Worm (Caenorhabditis elegans) whole organism, midembryonic: ENCODE measurements around the gene F53A2.9.

Experiments used
- T22C8.4 ChIP-seq: fragments of 200-800 bp; sonication (Bioruptor generic); IDR thresholded peaks from 2 replicates; pipeline ENCODE4 v1.3.6; 2022; ENCODE audit warnings: missing genetic modification characterization, missing compliant biosample characterization
- cog-1 ChIP-seq: sonication (generic microtip); optimal IDR thresholded peaks from 2 replicates; lab custom pipeline; 2016; ENCODE audit warnings: missing genetic modification characterization, missing compliant biosample characterization
- flt-1 ChIP-seq: fragments of 200-800 bp; sonication (Bioruptor generic); IDR thresholded peaks from 2 replicates; pipeline ENCODE4 v1.3.6; 2022; ENCODE audit warnings: missing genetic modification characterization, missing compliant biosample characterization
- klf-2 ChIP-seq: fragments of 200-800 bp; sonication (Bioruptor generic); conservative IDR thresholded peaks from 2 replicates; pipeline ENCODE4 v1.3.6; 2022; ENCODE audit warnings: missing genetic modification reagents, missing genetic modification characterization, missing compliant biosample characterization
- med-1 ChIP-seq: sonication (generic microtip); optimal IDR thresholded peaks from 2 replicates; lab custom pipeline; 2017; ENCODE audit warnings: missing genetic modification characterization, mild to moderate bottlenecking, missing compliant biosample characterization, antibody characterized with exemption, missing genetic modification reagents; ENCODE audit not compliant: insufficient read depth
- ref-1 ChIP-seq: fragments of 200-800 bp; sonication (Bioruptor generic); conservative IDR thresholded peaks from 2 replicates; pipeline ENCODE4 v1.3.6; 2022; ENCODE audit warnings: missing genetic modification reagents, missing genetic modification characterization, missing compliant biosample characterization
- tab-1 ChIP-seq: fragments of 200-800 bp; sonication (Bioruptor generic); IDR thresholded peaks from 2 replicates; pipeline ENCODE4 v1.3.6; 2022; ENCODE audit warnings: missing genetic modification characterization, missing compliant biosample characterization
- ztf-23 ChIP-seq: fragments of 200-800 bp; sonication (Bioruptor generic); IDR thresholded peaks from 2 replicates; pipeline ENCODE4 v1.3.6; 2022; ENCODE audit warnings: missing genetic modification reagents, missing genetic modification characterization, missing compliant biosample characterization
- ztf-29 ChIP-seq: fragments of 200-800 bp; sonication (Bioruptor generic); IDR thresholded peaks from 2 replicates; pipeline ENCODE4 v1.3.6; 2022; ENCODE audit warnings: missing genetic modification reagents, missing genetic modification characterization, missing compliant biosample characterization

F53A2.9 gene

ce11 chrIII:13390789-13391188 lies 31.6 kb upstream of the F53A2.9 start:
- no peak for TF ChIP-seq tab-1 (GFP tag; lab: Robert Waterston, UW)
- no peak for TF ChIP-seq cog-1 (tag; lab: Kevin White, UChicago)
- no peak for TF ChIP-seq T22C8.4 (GFP tag; lab: Robert Waterston, UW)
- TF ChIP-seq flt-1 (GFP tag; lab: Robert Waterston, UW) = no peak
- no peak for TF ChIP-seq klf-2 (GFP tag; lab: Robert Waterston, UW)
- TF ChIP-seq med-1 (GFP tag; lab: Kevin White, UChicago) = no peak
- TF ChIP-seq ref-1 (GFP tag; lab: Robert Waterston, UW) = no peak
- TF ChIP-seq ztf-23 (GFP tag; lab: Robert Waterston, UW) = no peak
- TF ChIP-seq ztf-29 = no peak

ce11 chrIII:13389078-13389477 lies 29.9 kb upstream of the F53A2.9 start, which contains the start of gene T03F6.3:
TSS of gene T03F6.3 (plus strand) at chrIII:13389395.
- TF ChIP-seq cog-1 (tag; lab: Kevin White, UChicago) = no peak
- TF ChIP-seq ztf-23 (GFP tag; lab: Robert Waterston, UW) = no peak
- no peak for TF ChIP-seq med-1 (GFP tag; lab: Kevin White, UChicago)
- no peak for TF ChIP-seq ref-1 (GFP tag; lab: Robert Waterston, UW)
- no peak for TF ChIP-seq ztf-29
- TF ChIP-seq klf-2 (GFP tag; lab: Robert Waterston, UW) = no peak
- no peak for TF ChIP-seq flt-1 (GFP tag; lab: Robert Waterston, UW)
- TF ChIP-seq tab-1 (GFP tag; lab: Robert Waterston, UW) = no peak
- no peak for TF ChIP-seq T22C8.4 (GFP tag; lab: Robert Waterston, UW)

ce11 chrIII:13388621-13389020 lies 29.5 kb upstream of the F53A2.9 start:
- TF ChIP-seq T22C8.4 (GFP tag; lab: Robert Waterston, UW) (no peak), klf-2 (GFP tag; lab: Robert Waterston, UW) (no peak), tab-1 (GFP tag; lab: Robert Waterston, UW) (no peak), cog-1 (tag; lab: Kevin White, UChicago) (no peak), med-1 (GFP tag; lab: Kevin White, UChicago) (no peak), ztf-29 (no peak), ztf-23 (GFP tag; lab: Robert Waterston, UW) (no peak), flt-1 (GFP tag; lab: Robert Waterston, UW) (no peak), ref-1 (GFP tag; lab: Robert Waterston, UW) (no peak)

ce11 chrIII:13385850-13386249 lies 26.7 kb upstream of the F53A2.9 start, which contains the start of gene T03F6.4:
TSS of gene T03F6.4 (plus strand) at chrIII:13386150.
- no peak for TF ChIP-seq cog-1 (tag; lab: Kevin White, UChicago)
- no peak for TF ChIP-seq tab-1 (GFP tag; lab: Robert Waterston, UW)
- TF ChIP-seq flt-1 (GFP tag; lab: Robert Waterston, UW) = no peak
- no peak for TF ChIP-seq T22C8.4 (GFP tag; lab: Robert Waterston, UW)
- no peak for TF ChIP-seq klf-2 (GFP tag; lab: Robert Waterston, UW)
- no peak for TF ChIP-seq ref-1 (GFP tag; lab: Robert Waterston, UW)
- no peak for TF ChIP-seq med-1 (GFP tag; lab: Kevin White, UChicago)
- no peak for TF ChIP-seq ztf-23 (GFP tag; lab: Robert Waterston, UW)
- no peak for TF ChIP-seq ztf-29

ce11 chrIII:13383159-13383558 lies 24.0 kb upstream of the F53A2.9 start:
- TF ChIP-seq ztf-29 = no peak
- TF ChIP-seq cog-1 (tag; lab: Kevin White, UChicago) = no peak
- TF ChIP-seq klf-2 (GFP tag; lab: Robert Waterston, UW) = no peak
- no peak for TF ChIP-seq T22C8.4 (GFP tag; lab: Robert Waterston, UW)
- TF ChIP-seq ztf-23 (GFP tag; lab: Robert Waterston, UW) = no peak
- TF ChIP-seq tab-1 (GFP tag; lab: Robert Waterston, UW) = no peak
- no peak for TF ChIP-seq flt-1 (GFP tag; lab: Robert Waterston, UW)
- no peak for TF ChIP-seq med-1 (GFP tag; lab: Kevin White, UChicago)
- no peak for TF ChIP-seq ref-1 (GFP tag; lab: Robert Waterston, UW)

- TF ChIP-seq cog-1 (tag; lab: Kevin White, UChicago) (no peak), med-1 (GFP tag; lab: Kevin White, UChicago) (no peak), T22C8.4 (GFP tag; lab: Robert Waterston, UW) (no peak), ztf-23 (GFP tag; lab: Robert Waterston, UW) (no peak), ref-1 (GFP tag; lab: Robert Waterston, UW) (no peak), flt-1 (GFP tag; lab: Robert Waterston, UW) (no peak), klf-2 (GFP tag; lab: Robert Waterston, UW) (no peak), ztf-29 (no peak)
These were observed 22.5 kb upstream of the F53A2.9 start for ce11 chrIII:13381684-13382083.

- TF ChIP-seq ref-1 (GFP tag; lab: Robert Waterston, UW) = no peak
- TF ChIP-seq ztf-29 = no peak
- TF ChIP-seq cog-1 (tag; lab: Kevin White, UChicago) = no peak
- no peak for TF ChIP-seq T22C8.4 (GFP tag; lab: Robert Waterston, UW)
- TF ChIP-seq flt-1 (GFP tag; lab: Robert Waterston, UW) = no peak
- TF ChIP-seq med-1 (GFP tag; lab: Kevin White, UChicago) = no peak
- TF ChIP-seq ztf-23 (GFP tag; lab: Robert Waterston, UW) = no peak
- TF ChIP-seq tab-1 (GFP tag; lab: Robert Waterston, UW) = no peak
- TF ChIP-seq klf-2 (GFP tag; lab: Robert Waterston, UW) = no peak
These were observed 21.7 kb upstream of the F53A2.9 start for ce11 chrIII:13380881-13381280.

- TF ChIP-seq ref-1 (GFP tag; lab: Robert Waterston, UW) (no peak), med-1 (GFP tag; lab: Kevin White, UChicago) (no peak), ztf-23 (GFP tag; lab: Robert Waterston, UW) (no peak), T22C8.4 (GFP tag; lab: Robert Waterston, UW) (no peak), ztf-29 (no peak), flt-1 (GFP tag; lab: Robert Waterston, UW) (no peak), klf-2 (GFP tag; lab: Robert Waterston, UW) (no peak), tab-1 (GFP tag; lab: Robert Waterston, UW) (no peak), cog-1 (tag; lab: Kevin White, UChicago) (no peak)
These were observed 21.0 kb upstream of the F53A2.9 start, which contains the start of gene T03F6.6 for ce11 chrIII:13380196-13380595. TSS of gene T03F6.6 (minus strand) at chrIII:13380296.

ce11 chrIII:13378242-13378641 lies 19.1 kb upstream of the F53A2.9 start, which contains the start of gene T03F6.10:
TSS of gene T03F6.10 (minus strand) at chrIII:13378342.
- no peak for TF ChIP-seq ztf-29
- no peak for TF ChIP-seq ztf-23 (GFP tag; lab: Robert Waterston, UW)
- TF ChIP-seq cog-1 (tag; lab: Kevin White, UChicago) = no peak
- TF ChIP-seq ref-1 (GFP tag; lab: Robert Waterston, UW) = no peak
- TF ChIP-seq T22C8.4 (GFP tag; lab: Robert Waterston, UW) = no peak
- TF ChIP-seq tab-1 (GFP tag; lab: Robert Waterston, UW) = no peak
- no peak for TF ChIP-seq klf-2 (GFP tag; lab: Robert Waterston, UW)
- no peak for TF ChIP-seq med-1 (GFP tag; lab: Kevin White, UChicago)
- no peak for TF ChIP-seq flt-1 (GFP tag; lab: Robert Waterston, UW)
